Fruit fly (Drosophila melanogaster) whole organism, embryonic: ENCODE measurements around the gene Arp6.
A peak's percentile ranks its signal among the peaks of the same experiment; 100 is the strongest.

Experiments
- CG10147 ChIP-seq: fragments of 200-800 bp; sonication (Bioruptor generic); optimal IDR thresholded peaks from 2 replicates; lab custom pipeline; 2019; ENCODE audit warnings: missing biosample characterization, mild to moderate bottlenecking, missing genetic modification characterization, moderate library complexity
- CG13775 ChIP-seq: fragments of 200-800 bp; sonication (Bioruptor generic); optimal IDR thresholded peaks from 3 replicates; lab custom pipeline; 2017; ENCODE audit warnings: missing biosample characterization, mild to moderate bottlenecking, missing genetic modification characterization
- CG13894 ChIP-seq: fragments of 200-800 bp; sonication (Bioruptor generic); optimal IDR thresholded peaks from 3 replicates; lab custom pipeline; 2018; ENCODE audit warnings: missing biosample characterization, mild to moderate bottlenecking, missing genetic modification characterization, moderate library complexity
- CG14050 ChIP-seq: fragments of 200-800 bp; sonication (Bioruptor generic); IDR thresholded peaks from 3 replicates; pipeline ENCODE4 v1.3.6; 2022; ENCODE audit warnings: missing biosample characterization, missing genetic modification characterization
- CG14441 ChIP-seq: fragments of 200-800 bp; sonication (Bioruptor generic); IDR thresholded peaks from 2 replicates; pipeline ENCODE4 v1.3.6; 2022; ENCODE audit warnings: missing biosample characterization, missing genetic modification characterization
- CG14710 ChIP-seq: fragments of 200-800 bp; sonication (Bioruptor generic); optimal IDR thresholded peaks from 3 replicates; lab custom pipeline; 2019; ENCODE audit warnings: missing biosample characterization, mild to moderate bottlenecking, missing genetic modification characterization, moderate library complexity
- CG14965 ChIP-seq: fragments of 200-800 bp; sonication (Bioruptor generic); optimal IDR thresholded peaks from 2 replicates; lab custom pipeline; 2016; ENCODE audit warnings: missing biosample characterization, missing genetic modification characterization, borderline replicate concordance
- CG17829 ChIP-seq: fragments of 200-800 bp; optimal IDR thresholded peaks from 2 replicates; lab custom pipeline; 2019; ENCODE audit warnings: missing biosample characterization, mild to moderate bottlenecking, missing genetic modification characterization, moderate library complexity
- CG18599 ChIP-seq: fragments of 200-800 bp; sonication (Bioruptor generic); optimal IDR thresholded peaks from 3 replicates; lab custom pipeline; 2017; ENCODE audit warnings: missing biosample characterization, missing genetic modification characterization, mild to moderate bottlenecking, moderate library complexity, missing genetic modification reagents
- CG18619 ChIP-seq: fragments of 200-800 bp; sonication (Bioruptor generic); optimal IDR thresholded peaks from 3 replicates; lab custom pipeline; 2017; ENCODE audit warnings: missing biosample characterization, mild to moderate bottlenecking, missing genetic modification characterization
- CG31365 ChIP-seq: fragments of 200-800 bp; sonication (Bioruptor generic); optimal IDR thresholded peaks from 2 replicates; lab custom pipeline; 2018; ENCODE audit warnings: missing biosample characterization, mild to moderate bottlenecking, missing genetic modification characterization
- CG33213 ChIP-seq: fragments of 200-800 bp; sonication (Bioruptor generic); optimal IDR thresholded peaks from 3 replicates; lab custom pipeline; 2016; ENCODE audit warnings: missing biosample characterization, missing genetic modification characterization
- CG3847 ChIP-seq: fragments of 200-800 bp; sonication (Bioruptor generic); IDR thresholded peaks from 2 replicates; pipeline ENCODE4 v1.3.6; 2022; ENCODE audit warnings: missing biosample characterization, missing genetic modification characterization
- CG5180 ChIP-seq: fragments of 200-800 bp; sonication (Bioruptor generic); optimal IDR thresholded peaks from 3 replicates; lab custom pipeline; 2017; ENCODE audit warnings: missing biosample characterization, missing genetic modification characterization, mild to moderate bottlenecking, moderate library complexity, missing genetic modification reagents
- CG6272 ChIP-seq: fragments of 200-800 bp; sonication (Bioruptor generic); IDR thresholded peaks from 2 replicates; pipeline ENCODE4 v1.3.6; 2022; ENCODE audit warnings: missing biosample characterization, missing genetic modification characterization
- CG7556 ChIP-seq: fragments of 200-800 bp; sonication (Bioruptor generic); optimal IDR thresholded peaks from 2 replicates; lab custom pipeline; 2017; ENCODE audit warnings: missing biosample characterization, mild to moderate bottlenecking, missing genetic modification characterization
- CG7928 ChIP-seq: fragments of 200-800 bp; sonication (Bioruptor generic); optimal IDR thresholded peaks from 2 replicates; lab custom pipeline; 2017; ENCODE audit warnings: missing biosample characterization, mild to moderate bottlenecking, missing genetic modification characterization
- CG8388 ChIP-seq: fragments of 200-800 bp; sonication (Bioruptor generic); optimal IDR thresholded peaks from 2 replicates; lab custom pipeline; 2019; ENCODE audit warnings: missing biosample characterization, mild to moderate bottlenecking, missing genetic modification characterization, moderate library complexity
- CG9797 ChIP-seq: fragments of 200-800 bp; sonication (Bioruptor generic); optimal IDR thresholded peaks from 3 replicates; lab custom pipeline; 2018; ENCODE audit warnings: missing biosample characterization, mild to moderate bottlenecking, missing genetic modification characterization
- CTCF ChIP-seq: fragments of 200-800 bp; sonication (Bioruptor generic); optimal IDR thresholded peaks from 2 replicates; lab custom pipeline; 2017; ENCODE audit warnings: missing biosample characterization, mild to moderate bottlenecking, missing genetic modification characterization, moderate library complexity
- Dp ChIP-seq: fragments of 200-800 bp; sonication (Bioruptor generic); optimal IDR thresholded peaks from 2 replicates; lab custom pipeline; 2018; ENCODE audit warnings: missing biosample characterization, mild to moderate bottlenecking, missing genetic modification characterization, moderate library complexity
- Dref ChIP-seq: fragments of 200-800 bp; sonication (Bioruptor generic); IDR thresholded peaks from 2 replicates; pipeline ENCODE4 v1.3.6; 2022; ENCODE audit warnings: missing biosample characterization, missing genetic modification characterization
- GATAe ChIP-seq: fragments of 200-800 bp; sonication (Bioruptor generic); conservative IDR thresholded peaks from 2 replicates; pipeline ENCODE4 v1.3.6; 2022; ENCODE audit warnings: missing biosample characterization, missing genetic modification characterization
- HLHmδ ChIP-seq: fragments of 200-800 bp; sonication (Bioruptor generic); optimal IDR thresholded peaks from 2 replicates; lab custom pipeline; 2018; ENCODE audit warnings: missing biosample characterization, mild to moderate bottlenecking, missing genetic modification characterization, moderate library complexity
- Jarid2 ChIP-seq: fragments of 200-800 bp; sonication (Bioruptor generic); optimal IDR thresholded peaks from 3 replicates; lab custom pipeline; 2017; ENCODE audit warnings: mild to moderate bottlenecking, missing biosample characterization, missing genetic modification reagents, missing genetic modification characterization
- NFAT ChIP-seq: fragments of 200-800 bp; sonication (Bioruptor generic); IDR thresholded peaks from 2 replicates; pipeline ENCODE4 v1.3.6; 2022; ENCODE audit warnings: missing biosample characterization, missing genetic modification characterization
- Sry-δ ChIP-seq: fragments of 200-800 bp; sonication (Bioruptor generic); optimal IDR thresholded peaks from 2 replicates; lab custom pipeline; 2016; ENCODE audit warnings: missing biosample characterization, missing genetic modification characterization
- Xrp1 ChIP-seq: fragments of 200-800 bp; sonication (Bioruptor generic); IDR thresholded peaks from 2 replicates; pipeline ENCODE4 v1.3.6; 2022; ENCODE audit warnings: missing biosample characterization, missing genetic modification characterization
- cad ChIP-seq: fragments of >200 bp; optimal IDR thresholded peaks from 2 replicates; lab custom pipeline; 2017; ENCODE audit warnings: missing biosample characterization, missing genetic modification characterization
- dysf ChIP-seq: fragments of 200-800 bp; sonication (Bioruptor generic); IDR thresholded peaks from 3 replicates; pipeline ENCODE4 v1.3.6; 2022; ENCODE audit warnings: missing biosample characterization, missing genetic modification characterization
- eyg ChIP-seq: fragments of 200-800 bp; sonication (Bioruptor generic); optimal IDR thresholded peaks from 3 replicates; lab custom pipeline; 2016; ENCODE audit warnings: missing biosample characterization, missing genetic modification characterization
- ind ChIP-seq: fragments of 200-800 bp; sonication (Bioruptor generic); optimal IDR thresholded peaks from 3 replicates; lab custom pipeline; 2016; ENCODE audit warnings: missing biosample characterization, missing genetic modification characterization
- kah ChIP-seq: fragments of 200-800 bp; sonication (Bioruptor generic); optimal IDR thresholded peaks from 2 replicates; lab custom pipeline; 2018; ENCODE audit warnings: missing biosample characterization, mild to moderate bottlenecking, missing genetic modification characterization
- nerfin-1 ChIP-seq: fragments of 200-800 bp; sonication (Bioruptor generic); optimal IDR thresholded peaks from 3 replicates; lab custom pipeline; 2019; ENCODE audit warnings: missing biosample characterization, mild to moderate bottlenecking, missing genetic modification characterization, moderate library complexity
- odd ChIP-seq: fragments of 200-800 bp; sonication (Bioruptor generic); optimal IDR thresholded peaks from 2 replicates; lab custom pipeline; 2017; ENCODE audit warnings: missing biosample characterization, mild to moderate bottlenecking, missing genetic modification characterization
- pita ChIP-seq: fragments of 200-800 bp; sonication (Bioruptor generic); optimal IDR thresholded peaks from 2 replicates; lab custom pipeline; 2017; ENCODE audit warnings: missing biosample characterization, mild to moderate bottlenecking, missing genetic modification characterization
- ro ChIP-seq: fragments of 200-800 bp; sonication (Bioruptor generic); IDR thresholded peaks from 2 replicates; pipeline ENCODE4 v1.3.6; 2022; ENCODE audit warnings: missing biosample characterization, missing genetic modification characterization
- sens ChIP-seq: fragments of 200-800 bp; sonication (Bioruptor generic); peaks from one replicate; lab custom pipeline; 2016; ENCODE audit warnings: missing biosample characterization, missing genetic modification characterization
- sima ChIP-seq: fragments of 200-800 bp; sonication (Bioruptor generic); optimal IDR thresholded peaks from 2 replicates; lab custom pipeline; 2016; ENCODE audit warnings: missing biosample characterization, missing genetic modification characterization
- sob ChIP-seq: fragments of 200-800 bp; sonication (Bioruptor generic); IDR thresholded peaks from 2 replicates; pipeline ENCODE4 v1.3.6; 2022; ENCODE audit warnings: missing biosample characterization, missing genetic modification characterization
- tio ChIP-seq: fragments of 200-800 bp; sonication (Bioruptor generic); optimal IDR thresholded peaks from 2 replicates; lab custom pipeline; 2017; ENCODE audit warnings: missing biosample characterization, missing genetic modification characterization, inconsistent platforms
- usp ChIP-seq: fragments of >200 bp; optimal IDR thresholded peaks from 2 replicates; lab custom pipeline; 2017; ENCODE audit warnings: missing biosample characterization, missing genetic modification characterization
- yki ChIP-seq: fragments of >200 bp; optimal IDR thresholded peaks from 3 replicates; lab custom pipeline; 2018
- z ChIP-seq: fragments of 200-800 bp; sonication (Bioruptor generic); IDR thresholded peaks from 3 replicates; pipeline ENCODE4 v1.3.6; 2022; ENCODE audit warnings: missing biosample characterization, missing genetic modification characterization
- zfh2 ChIP-seq: fragments of 200-800 bp; sonication (Bioruptor generic); optimal IDR thresholded peaks from 2 replicates; lab custom pipeline; 2016; ENCODE audit warnings: missing biosample characterization, missing genetic modification characterization

Gene Arp6

dm6 chrX:15738890-15739550 lies 2.1 kb upstream of the Arp6 start, which contains the start of the genes CG11679 and CG8206 (continued):
- no peak for TF ChIP-seq CG14965 (GFP tag; lab: Kevin White, UChicago)
- peak; percentile 23 for TF ChIP-seq CG17829 (tag; lab: Kevin White, UChicago)
- no peak for TF ChIP-seq sima
- no peak for TF ChIP-seq CG5180
- no peak for TF ChIP-seq CG8388 (GFP tag; lab: Kevin White, UChicago)
- TF ChIP-seq Xrp1 (GFP tag; lab: Robert Waterston, UW) = peak; percentile 41; the same call in 1 of the 2 replicates
- TF ChIP-seq tio (GFP tag; lab: Kevin White, UChicago) = no peak
- peak; percentile 6 for TF ChIP-seq CG13894
- TF ChIP-seq Dref = peak; percentile 73
- TF ChIP-seq nerfin-1 = peak; percentile 8
- TF ChIP-seq CG7556 (GFP tag; lab: Kevin White, UChicago) = no peak
- TF ChIP-seq CTCF (GFP tag; lab: Kevin White, UChicago) = no peak
- peak; percentile 46 for TF ChIP-seq CG14710
- TF ChIP-seq CG18619 (GFP tag; lab: Kevin White, UChicago) = peak; percentile 9
- TF ChIP-seq CG14050 = no peak
- no peak for TF ChIP-seq NFAT (GFP tag; lab: Robert Waterston, UW)
- peak; percentile 78 for TF ChIP-seq sens (GFP tag; lab: Kevin White, UChicago)
- no peak for TF ChIP-seq kah (GFP tag; lab: Kevin White, UChicago)
- TF ChIP-seq dysf (GFP tag; lab: Robert Waterston, UW) = peak; percentile 41; the same call in 1 of the 3 replicates
- TF ChIP-seq odd (GFP tag; lab: Kevin White, UChicago) = no peak
- no peak for TF ChIP-seq CG9797 (GFP tag; lab: Kevin White, UChicago)
- TF ChIP-seq CG18599 (GFP tag; lab: Kevin White, UChicago) = no peak
- no peak for TF ChIP-seq CG7928 (GFP tag; lab: Kevin White, UChicago)
- no peak for TF ChIP-seq CG31365 (tag; lab: Kevin White, UChicago)
- TF ChIP-seq CG6272 (GFP tag; lab: Robert Waterston, UW) = 0 out of 2 replicates have a peak, but pooled peaks have one; percentile 8
- TF ChIP-seq yki (lab: Kevin White, UChicago) = no peak
- TF ChIP-seq CG33213 (GFP tag; lab: Kevin White, UChicago) = no peak
- no peak for TF ChIP-seq cad (GFP tag; lab: Kevin White, UChicago)
- TF ChIP-seq CG10147 = peak; percentile 13
- TF ChIP-seq zfh2 = peak; percentile 47
- TF ChIP-seq Sry-δ (GFP tag; lab: Kevin White, UChicago) = peak; percentile 75
- peak; percentile 45; the same call in 1 of the 2 replicates for TF ChIP-seq CG14441 (GFP tag; lab: Robert Waterston, UW)
- no peak for TF ChIP-seq usp (GFP tag; lab: Kevin White, UChicago)
- TF ChIP-seq CG13775 = peak; percentile 37
- TF ChIP-seq GATAe (GFP tag; lab: Robert Waterston, UW) = no peak
- no peak for TF ChIP-seq HLHmδ (GFP tag; lab: Kevin White, UChicago)
- peak; percentile 30 for TF ChIP-seq ind (GFP tag; lab: Kevin White, UChicago)
- TF ChIP-seq pita = no peak
- no peak for TF ChIP-seq ro (GFP tag; lab: Robert Waterston, UW)
- TF ChIP-seq CG3847 (GFP tag; lab: Robert Waterston, UW) = 0 out of 2 replicates have a peak, but pooled peaks have one; percentile 24
- no peak for TF ChIP-seq Jarid2 (GFP tag; lab: Kevin White, UChicago)
- peak; percentile 13 for TF ChIP-seq Dp
- peak; percentile 24; the same call in 1 of the 2 replicates for TF ChIP-seq sob (GFP tag; lab: Robert Waterston, UW)
- no peak for TF ChIP-seq z (GFP tag; lab: Robert Waterston, UW)
- no peak for TF ChIP-seq eyg
